Fruit fly (Drosophila melanogaster): ENCODE results near the gene PolG1.
A peak's percentile ranks its signal among the peaks of the same experiment; 100 is the strongest.

PolG1 gene

dm6 chr2L:13838647-13839390, 11.2 kb upstream of the PolG1 start (continued):
- TF ChIP-seq dati (GFP tag; IDR thresholded peaks at IDR 0.05) (no peak), scrt (GFP tag; optimal IDR thresholded peaks at IDR 0.05) (peak; percentile 17), peb (GFP tag; IDR thresholded peaks at IDR 0.05) (no peak), gfzf (GFP tag; optimal IDR thresholded peaks at IDR 0.05) (no peak), Lhr (GFP tag; optimal IDR thresholded peaks at IDR 0.05) (no peak), CG13775 (GFP tag; optimal IDR thresholded peaks at IDR 0.05) (no peak), CG9797 (GFP tag; optimal IDR thresholded peaks at IDR 0.05) (no peak), CG7357 (GFP tag; IDR thresholded peaks at IDR 0.05) (no peak), Ets65A (GFP tag) (no peak), CG3281 (GFP tag; optimal IDR thresholded peaks at IDR 0.05) (peak; percentile 25), rib (GFP tag; IDR thresholded peaks at IDR 0.05) (no peak), CG34376 (GFP tag; optimal IDR thresholded peaks at IDR 0.05) (no peak), crp (GFP tag; optimal IDR thresholded peaks at IDR 0.05) (no peak), gcm2 (GFP tag; optimal IDR thresholded peaks at IDR 0.05) (no peak), wdn (GFP tag; IDR thresholded peaks at IDR 0.05) (no peak), Neu2 (GFP tag; optimal IDR thresholded peaks at IDR 0.05; ENCODE audit: borderline replicate concordance) (no peak), Side (GFP tag; optimal IDR thresholded peaks at IDR 0.05) (no peak), slp2 (GFP tag; optimal IDR thresholded peaks at IDR 0.05) (no peak), CG2712 (tag; optimal IDR thresholded peaks at IDR 0.05) (peak; percentile 13), slbo (GFP tag; IDR thresholded peaks at IDR 0.05) (peak; percentile 32; the same call in 1 of the 2 replicates), CG31224 (GFP tag; IDR thresholded peaks at IDR 0.05) (no peak), Sox100B (GFP tag; optimal IDR thresholded peaks at IDR 0.05) (no peak), pzg (GFP tag; optimal IDR thresholded peaks at IDR 0.05) (no peak), CG11723 (GFP tag; optimal IDR thresholded peaks at IDR 0.05) (no peak), pho (GFP tag; optimal IDR thresholded peaks at IDR 0.05) (no peak), Chrac-16 (GFP tag; optimal IDR thresholded peaks at IDR 0.05) (no peak), bbx (GFP tag; IDR thresholded peaks at IDR 0.05; ENCODE audit: partially characterized antibody) (no peak), NK7.1 (GFP tag; optimal IDR thresholded peaks at IDR 0.05) (peak; percentile 4), chm (GFP tag; IDR thresholded peaks at IDR 0.05) (no peak), aop (GFP tag; IDR thresholded peaks at IDR 0.05) (no peak), Hr51 (GFP tag; optimal IDR thresholded peaks at IDR 0.05) (peak in 1 of 2 experiments; percentile 43), CG17568 (GFP tag; optimal IDR thresholded peaks at IDR 0.05) (peak; percentile 20), jing (GFP tag; optimal IDR thresholded peaks at IDR 0.05) (no peak), dm (GFP tag; optimal IDR thresholded peaks at IDR 0.05) (no peak), Bdp1 (GFP tag; optimal IDR thresholded peaks at IDR 0.05) (peak; percentile 36), phol (tag; optimal IDR thresholded peaks at IDR 0.05) (no peak), ab (GFP tag; optimal IDR thresholded peaks at IDR 0.05) (no peak), CG1024 (GFP tag; IDR thresholded peaks at IDR 0.05) (no peak), fd3F (GFP tag; optimal IDR thresholded peaks at IDR 0.05) (no peak), CG30020 (tag; optimal IDR thresholded peaks at IDR 0.05) (no peak), CG7928 (GFP tag; optimal IDR thresholded peaks at IDR 0.05) (no peak), CG7271 (tag; optimal IDR thresholded peaks at IDR 0.05) (peak; percentile 49), Max (GFP tag; optimal IDR thresholded peaks at IDR 0.05) (no peak), MESR4 (GFP tag; optimal IDR thresholded peaks at IDR 0.05) (no peak), unpg (GFP tag; optimal IDR thresholded peaks at IDR 0.05) (no peak), CG31388 (GFP tag; optimal IDR thresholded peaks at IDR 0.05) (no peak), Antp (GFP tag; optimal IDR thresholded peaks at IDR 0.05) (no peak), Dfd (GFP tag; optimal IDR thresholded peaks at IDR 0.05) (no peak), row (GFP tag; IDR thresholded peaks at IDR 0.05) (peak; percentile 53), sug (tag; optimal IDR thresholded peaks at IDR 0.05) (peak; percentile 41)

Data from whole organism, embryonic.